Worm (Caenorhabditis elegans) whole organism, L3 larva: ENCODE data around the gene ttr-47.

Source experiments
- R02D3.7 ChIP-seq: fragments of 150-350 bp; optimal IDR thresholded peaks from 2 replicates; lab custom pipeline; 2014; ENCODE audit warnings: missing biosample characterization, missing genetic modification characterization
- ZK546.5 ChIP-seq: sonication (generic microtip); optimal IDR thresholded peaks from 2 replicates; lab custom pipeline; 2017; ENCODE audit warnings: missing biosample characterization, missing genetic modification characterization
- ceh-28 ChIP-seq: fragments of 150-350 bp; optimal IDR thresholded peaks from 2 replicates; lab custom pipeline; 2014; ENCODE audit warnings: missing biosample characterization, missing genetic modification reagents, missing genetic modification characterization
- ceh-9 ChIP-seq: sonication (generic microtip); optimal IDR thresholded peaks from 2 replicates; lab custom pipeline; 2018; ENCODE audit warnings: missing biosample characterization, missing genetic modification characterization
- fkh-10 ChIP-seq: sonication (generic microtip); optimal IDR thresholded peaks from 2 replicates; lab custom pipeline; 2017; ENCODE audit warnings: missing biosample characterization, missing genetic modification reagents, missing genetic modification characterization
- hmg-11 ChIP-seq: sonication (generic microtip); optimal IDR thresholded peaks from 2 replicates; lab custom pipeline; 2016; ENCODE audit warnings: missing genetic modification characterization, missing compliant biosample characterization
- lin-15B ChIP-seq: fragments of 150-350 bp; optimal IDR thresholded peaks from 2 replicates; lab custom pipeline; 2014; ENCODE audit warnings: missing biosample characterization, missing genetic modification characterization
- lin-39 ChIP-seq: fragments of 150-350 bp; optimal IDR thresholded peaks from 2 replicates; lab custom pipeline; 2018; ENCODE audit warnings: missing biosample characterization, missing genetic modification reagents, missing genetic modification characterization
- nhr-28 ChIP-seq: fragments of 150-350 bp; optimal IDR thresholded peaks from 2 replicates; lab custom pipeline; 2014; ENCODE audit warnings: missing biosample characterization, missing genetic modification characterization
- nhr-76 ChIP-seq: fragments of 150-350 bp; sonication (generic microtip); optimal IDR thresholded peaks from 5 replicates; lab custom pipeline; 2014; ENCODE audit warnings: missing biosample characterization, missing genetic modification characterization
- tbx-2 ChIP-seq: sonication (generic microtip); optimal IDR thresholded peaks from 2 replicates; lab custom pipeline; 2016; ENCODE audit warnings: mild to moderate bottlenecking, missing genetic modification characterization, missing compliant biosample characterization
- unc-62 ChIP-seq: fragments of 150-350 bp; sonication (generic microtip); optimal IDR thresholded peaks from 4 replicates; lab custom pipeline; 2014; ENCODE audit warnings: missing biosample characterization, missing genetic modification reagents, missing genetic modification characterization
- ztf-11 ChIP-seq: fragments of 150-350 bp; optimal IDR thresholded peaks from 2 replicates; lab custom pipeline; 2014; ENCODE audit warnings: missing biosample characterization, missing genetic modification characterization
- ztf-4 ChIP-seq: fragments of 150-350 bp; optimal IDR thresholded peaks from 2 replicates; lab custom pipeline; 2014; ENCODE audit warnings: missing biosample characterization, missing genetic modification characterization

DNA sequence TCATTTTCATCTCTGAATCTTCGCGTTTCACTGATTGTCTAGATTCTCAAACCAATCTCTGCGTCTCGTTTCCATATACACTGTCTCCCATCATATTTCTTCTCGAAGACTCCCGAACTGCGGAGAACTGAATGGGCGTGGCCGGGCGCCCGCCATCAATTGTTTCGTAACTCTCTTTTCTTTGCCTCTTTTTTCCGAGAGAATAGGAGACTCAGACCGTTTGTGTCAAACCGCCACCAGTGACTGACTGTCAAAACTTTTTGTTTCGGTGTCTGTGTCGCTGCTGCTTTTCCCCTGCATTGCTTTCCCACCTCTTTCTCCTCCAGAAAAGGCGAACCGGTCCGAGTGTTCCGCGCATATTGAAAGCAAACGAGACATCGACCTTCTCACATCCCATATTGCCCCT, 13.3 kb downstream of the ttr-47 start, which contains the start of gene unc-23:
- TF ChIP-seq ztf-11 (tag; lab: Kevin White, UChicago) = no peak
- TF ChIP-seq nhr-28 (tag; lab: Kevin White, UChicago) = no peak
- TF ChIP-seq R02D3.7 = peak; percentile 48
- peak; percentile 70 for TF ChIP-seq unc-62 (GFP tag; lab: Kevin White, UChicago)
- TF ChIP-seq ceh-28 (tag; lab: Kevin White, UChicago) = peak; percentile 80
- TF ChIP-seq fkh-10 (GFP tag; lab: Kevin White, UChicago) = no peak
- TF ChIP-seq ZK546.5 (tag; lab: Kevin White, UChicago) = no peak
- TF ChIP-seq lin-39 (tag; lab: Kevin White, UChicago) = peak; percentile 44
- TF ChIP-seq hmg-11 (tag; lab: Kevin White, UChicago) = no peak
- TF ChIP-seq lin-15B (tag; lab: Kevin White, UChicago) = peak; percentile 26
- no peak for TF ChIP-seq ztf-4
- TF ChIP-seq ceh-9 = no peak
- no peak for TF ChIP-seq nhr-76
- peak; percentile 43 for TF ChIP-seq tbx-2
